Fruit fly (Drosophila melanogaster): ENCODE measurements around the gene CG4045.

Gene CG4045

DNA sequence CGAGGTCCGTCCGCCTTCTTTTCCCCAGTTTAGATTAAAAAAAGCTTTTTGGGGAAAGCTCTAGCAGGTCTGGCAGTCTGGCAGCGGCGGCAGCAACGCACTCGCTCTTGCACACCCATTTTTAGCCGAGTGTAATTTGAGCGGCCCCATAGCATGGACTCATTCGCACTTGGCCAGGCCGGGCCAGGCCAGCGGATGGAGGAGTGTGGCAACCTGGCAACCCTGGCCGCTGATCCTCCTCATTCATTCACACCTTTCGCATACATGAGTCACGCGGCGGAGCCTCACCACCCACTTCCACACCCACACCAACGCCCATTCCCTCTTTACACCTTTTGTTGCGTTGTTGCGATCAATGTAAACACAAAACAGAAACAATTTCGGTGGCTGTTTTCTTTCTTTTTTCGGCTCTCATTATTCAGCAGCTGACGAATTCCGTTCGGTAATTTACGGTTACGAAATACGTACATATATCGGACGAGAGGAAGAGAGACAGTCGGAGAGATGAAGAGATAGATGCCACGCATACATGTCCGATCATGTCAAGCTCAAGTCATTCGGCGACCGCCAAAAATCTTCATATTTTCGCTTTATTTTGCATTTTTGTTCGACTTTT lies 42.8 kb downstream of the CG4045 start (continued):
- TF ChIP-seq D (optimal IDR thresholded peaks at IDR 0.05): no peak
- no peak for TF ChIP-seq D (GFP tag; optimal IDR thresholded peaks at IDR 0.05)
- TF ChIP-seq Pdp1 (GFP tag; optimal IDR thresholded peaks at IDR 0.05): peak in 1 of 2 experiments; percentile 59
- no peak for TF ChIP-seq danr (GFP tag; IDR thresholded peaks at IDR 0.05)
- TF ChIP-seq Jarid2 (GFP tag; optimal IDR thresholded peaks at IDR 0.05): no peak
- TF ChIP-seq Xbp1 (GFP tag; optimal IDR thresholded peaks at IDR 0.05): no peak
- peak; percentile 6 for TF ChIP-seq lab (GFP tag; optimal IDR thresholded peaks at IDR 0.05)
- TF ChIP-seq bcd (GFP tag; optimal IDR thresholded peaks at IDR 0.05): no peak
- no peak for TF ChIP-seq Ets65A (GFP tag)
- no peak for TF ChIP-seq CG7839 (tag; optimal IDR thresholded peaks at IDR 0.05)
- peak; percentile 9 for TF ChIP-seq mirr (GFP tag; optimal IDR thresholded peaks at IDR 0.05)
- no peak for TF ChIP-seq Mes4 (GFP tag; optimal IDR thresholded peaks at IDR 0.05)
- no peak for TF ChIP-seq abd-A (tag; optimal IDR thresholded peaks at IDR 0.05)
- TF ChIP-seq ssp (GFP tag; IDR thresholded peaks at IDR 0.05): no peak
- no peak for TF ChIP-seq CG10147 (GFP tag; optimal IDR thresholded peaks at IDR 0.05)
- no peak for TF ChIP-seq CG11456 (GFP tag; IDR thresholded peaks at IDR 0.05)
- TF ChIP-seq CG10274 (GFP tag; optimal IDR thresholded peaks at IDR 0.05): no peak
- no peak for TF ChIP-seq vvl (GFP tag; IDR thresholded peaks at IDR 0.05)
- TF ChIP-seq CG11398 (GFP tag; optimal IDR thresholded peaks at IDR 0.05): no peak
- no peak for TF ChIP-seq chif (GFP tag; optimal IDR thresholded peaks at IDR 0.05)
- TF ChIP-seq Vsx1 (GFP tag; optimal IDR thresholded peaks at IDR 0.05): no peak
- TF ChIP-seq CG30431 (GFP tag; optimal IDR thresholded peaks at IDR 0.05): no peak
- no peak for TF ChIP-seq salm (tag; optimal IDR thresholded peaks at IDR 0.05)
- no peak for TF ChIP-seq Nf-YC (tag; optimal IDR thresholded peaks at IDR 0.05)
- no peak for TF ChIP-seq CG10209 (GFP tag; optimal IDR thresholded peaks at IDR 0.05)
- TF ChIP-seq wdn (GFP tag; IDR thresholded peaks at IDR 0.05): no peak
- TF ChIP-seq odd (GFP tag; optimal IDR thresholded peaks at IDR 0.05): no peak
- TF ChIP-seq Nf-YA (GFP tag; IDR thresholded peaks at IDR 0.05): no peak
- TF ChIP-seq ash1 (GFP tag; optimal IDR thresholded peaks at IDR 0.05): no peak
- TF ChIP-seq trem (tag; optimal IDR thresholded peaks at IDR 0.05): no peak
- no peak for TF ChIP-seq CG17829 (tag; optimal IDR thresholded peaks at IDR 0.05)
- no peak for TF ChIP-seq CG8290 (GFP tag; optimal IDR thresholded peaks at IDR 0.05)
- peak in 1 of 2 experiments; percentile 23 for TF ChIP-seq CG8290 (tag; optimal IDR thresholded peaks at IDR 0.05)
- TF ChIP-seq CG14050 (GFP tag; IDR thresholded peaks at IDR 0.05): no peak
- TF ChIP-seq zfh1 (GFP tag; IDR thresholded peaks at IDR 0.05): no peak
- TF ChIP-seq CG8359 (GFP tag; optimal IDR thresholded peaks at IDR 0.05; ENCODE audit: borderline replicate concordance): no peak
- no peak for TF ChIP-seq jing (GFP tag; optimal IDR thresholded peaks at IDR 0.05)
- no peak for TF ChIP-seq CG31441 (GFP tag; IDR thresholded peaks at IDR 0.05)
- no peak for TF ChIP-seq nom (GFP tag; optimal IDR thresholded peaks at IDR 0.05)
- TF ChIP-seq HLH4C (GFP tag; IDR thresholded peaks at IDR 0.05; ENCODE audit: partially characterized antibody): no peak
- TF ChIP-seq Hr39 (optimal IDR thresholded peaks at IDR 0.05): no peak
- peak; percentile 84 for TF ChIP-seq sd (tag; optimal IDR thresholded peaks at IDR 0.05)
- TF ChIP-seq Med (GFP tag): peak; percentile 73
- no peak for TF ChIP-seq PHDP (tag; optimal IDR thresholded peaks at IDR 0.05)
- no peak for TF ChIP-seq CG3847 (GFP tag; IDR thresholded peaks at IDR 0.05)
- no peak for TF ChIP-seq CG5245 (GFP tag; optimal IDR thresholded peaks at IDR 0.05)
- TF ChIP-seq maf-S (GFP tag; optimal IDR thresholded peaks at IDR 0.05): no peak
- TF ChIP-seq CG10321 (GFP tag; IDR thresholded peaks at IDR 0.05): peak; percentile 82
- TF ChIP-seq Bdp1 (GFP tag; optimal IDR thresholded peaks at IDR 0.05): no peak
- TF ChIP-seq CG4360 (GFP tag; IDR thresholded peaks at IDR 0.05): no peak
- no peak for TF ChIP-seq sc (optimal IDR thresholded peaks at IDR 0.05)
- no peak for TF ChIP-seq sc (GFP tag; optimal IDR thresholded peaks at IDR 0.05)

Data from whole organism, embryonic.